Fruit fly (Drosophila melanogaster) whole organism, embryonic: ENCODE measurements around the gene Pisd.

Experiments used
- Atf6 ChIP-seq: fragments of 200-800 bp; sonication (Bioruptor generic); IDR thresholded peaks from 2 replicates; pipeline ENCODE4 v1.3.6; 2022; ENCODE audit warnings: missing biosample characterization, missing genetic modification characterization
- Awh ChIP-seq: fragments of 200-800 bp; sonication (Bioruptor generic); IDR thresholded peaks from 2 replicates; pipeline ENCODE4, ENCODE4 v1.3.6; 2022; ENCODE audit warnings: missing biosample characterization, missing genetic modification characterization
- CG1024 ChIP-seq: fragments of 200-800 bp; sonication (Bioruptor generic); IDR thresholded peaks from 2 replicates; pipeline ENCODE4 v1.3.6; 2022; ENCODE audit warnings: missing biosample characterization, missing genetic modification characterization
- CG11456 ChIP-seq: fragments of 200-800 bp; sonication (Bioruptor generic); IDR thresholded peaks from 3 replicates; pipeline ENCODE4 v1.3.6; 2022; ENCODE audit warnings: missing biosample characterization, missing genetic modification characterization
- CG14710 ChIP-seq: fragments of 200-800 bp; sonication (Bioruptor generic); optimal IDR thresholded peaks from 3 replicates; lab custom pipeline; 2019; ENCODE audit warnings: missing biosample characterization, mild to moderate bottlenecking, missing genetic modification characterization, moderate library complexity
- CG14965 ChIP-seq: fragments of 200-800 bp; sonication (Bioruptor generic); optimal IDR thresholded peaks from 2 replicates; lab custom pipeline; 2016; ENCODE audit warnings: missing biosample characterization, missing genetic modification characterization, borderline replicate concordance
- CG15601 ChIP-seq: fragments of 200-800 bp; sonication (Bioruptor generic); optimal IDR thresholded peaks from 3 replicates; lab custom pipeline; 2019; ENCODE audit warnings: missing biosample characterization, mild to moderate bottlenecking, missing genetic modification characterization, moderate library complexity
- CG16815 ChIP-seq: fragments of 200-800 bp; sonication (Bioruptor generic); optimal IDR thresholded peaks from 3 replicates; lab custom pipeline; 2017; ENCODE audit warnings: missing biosample characterization, mild to moderate bottlenecking, missing genetic modification characterization
- CG2129 ChIP-seq: fragments of 200-800 bp; sonication (Bioruptor generic); IDR thresholded peaks from 2 replicates; pipeline ENCODE4 v1.3.6; 2022; ENCODE audit warnings: missing biosample characterization, missing genetic modification characterization; ENCODE audit not compliant: partially characterized antibody
- CG30403 ChIP-seq: fragments of 200-800 bp; sonication (Bioruptor generic); optimal IDR thresholded peaks from 3 replicates; lab custom pipeline; 2016; ENCODE audit warnings: missing biosample characterization, missing genetic modification characterization
- CG3281 ChIP-seq: fragments of 200-800 bp; sonication (Bioruptor generic); optimal IDR thresholded peaks from 3 replicates; lab custom pipeline; 2017; ENCODE audit warnings: missing biosample characterization, mild to moderate bottlenecking, missing genetic modification characterization
- CG4328 ChIP-seq: fragments of 200-800 bp; sonication (Bioruptor generic); optimal IDR thresholded peaks from 3 replicates; lab custom pipeline; 2017; ENCODE audit warnings: missing biosample characterization, missing genetic modification reagents, missing genetic modification characterization
- CG4707 ChIP-seq: fragments of 200-800 bp; sonication (Bioruptor generic); optimal IDR thresholded peaks from 2 replicates; lab custom pipeline; 2018; ENCODE audit warnings: missing biosample characterization, mild to moderate bottlenecking, missing genetic modification characterization, moderate library complexity
- CG5245 ChIP-seq: fragments of 200-800 bp; sonication (Bioruptor generic); optimal IDR thresholded peaks from 3 replicates; lab custom pipeline; 2016; ENCODE audit warnings: missing biosample characterization, missing genetic modification characterization
- CG6765 ChIP-seq: fragments of 200-800 bp; sonication (Bioruptor generic); optimal IDR thresholded peaks from 3 replicates; lab custom pipeline; 2017; ENCODE audit warnings: missing biosample characterization, mild to moderate bottlenecking, missing genetic modification characterization
- CG7357 ChIP-seq: fragments of 200-800 bp; sonication (Bioruptor generic); IDR thresholded peaks from 3 replicates; pipeline ENCODE4 v1.3.6; 2022; ENCODE audit warnings: missing biosample characterization, missing genetic modification characterization
- CG8089 ChIP-seq: fragments of 200-800 bp; sonication (Bioruptor generic); optimal IDR thresholded peaks from 3 replicates; lab custom pipeline; 2016; ENCODE audit warnings: missing biosample characterization, missing genetic modification characterization
- CG9797 ChIP-seq: fragments of 200-800 bp; sonication (Bioruptor generic); optimal IDR thresholded peaks from 3 replicates; lab custom pipeline; 2018; ENCODE audit warnings: missing biosample characterization, mild to moderate bottlenecking, missing genetic modification characterization
- Camta ChIP-seq: fragments of 200-800 bp; sonication (Bioruptor generic); optimal IDR thresholded peaks from 2 replicates; lab custom pipeline; 2016; ENCODE audit warnings: missing biosample characterization, missing genetic modification characterization
- CoRest ChIP-seq: fragments of 200-800 bp; sonication (Bioruptor generic); optimal IDR thresholded peaks from 3 replicates; lab custom pipeline; 2018; ENCODE audit warnings: missing biosample characterization, mild to moderate bottlenecking, missing genetic modification characterization, moderate library complexity
- Dek ChIP-seq: fragments of 200-800 bp; sonication (Bioruptor generic); optimal IDR thresholded peaks from 3 replicates; lab custom pipeline; 2019; ENCODE audit warnings: missing biosample characterization, mild to moderate bottlenecking, missing genetic modification characterization, moderate library complexity
- Doc2 ChIP-seq: fragments of 200-800 bp; sonication (Bioruptor generic); IDR thresholded peaks from 2 replicates; pipeline ENCODE4 v1.3.6; 2022; ENCODE audit warnings: missing biosample characterization, missing genetic modification characterization
- Drgx ChIP-seq: fragments of 200-800 bp; sonication (Bioruptor generic); IDR thresholded peaks from 2 replicates; pipeline ENCODE4 v1.3.6; 2022; ENCODE audit warnings: missing biosample characterization, missing genetic modification characterization
- Fer1 ChIP-seq: fragments of 200-800 bp; sonication (Bioruptor generic); optimal IDR thresholded peaks from 2 replicates; lab custom pipeline; 2017; ENCODE audit warnings: missing biosample characterization, mild to moderate bottlenecking, missing genetic modification characterization
- GATAe ChIP-seq: fragments of 200-800 bp; sonication (Bioruptor generic); conservative IDR thresholded peaks from 2 replicates; pipeline ENCODE4 v1.3.6; 2022; ENCODE audit warnings: missing biosample characterization, missing genetic modification characterization
- HHEX ChIP-seq: fragments of 200-800 bp; sonication (Bioruptor generic); optimal IDR thresholded peaks from 3 replicates; lab custom pipeline; 2017; ENCODE audit warnings: missing biosample characterization, mild to moderate bottlenecking, missing genetic modification characterization, missing genetic modification reagents
- Hr3 ChIP-seq: fragments of 200-800 bp; sonication (Bioruptor generic); optimal IDR thresholded peaks from 3 replicates; lab custom pipeline; 2016; ENCODE audit warnings: missing biosample characterization, missing genetic modification characterization
- MBD-R2 ChIP-seq: fragments of 200-800 bp; sonication (Bioruptor generic); IDR thresholded peaks from 2 replicates; pipeline ENCODE4 v1.3.6; 2022; ENCODE audit warnings: missing biosample characterization, missing genetic modification characterization
- Poxn ChIP-seq: fragments of 200-800 bp; sonication (Bioruptor generic); IDR thresholded peaks from 2 replicates; pipeline ENCODE4 v1.3.6; 2022; ENCODE audit warnings: missing biosample characterization, missing genetic modification characterization
- Ravus ChIP-seq: fragments of 200-800 bp; sonication (Bioruptor generic); IDR thresholded peaks from 2 replicates; pipeline ENCODE4 v1.3.6; 2022; ENCODE audit warnings: missing biosample characterization, missing genetic modification characterization
- Xbp1 ChIP-seq: fragments of 200-800 bp; sonication (Bioruptor generic); optimal IDR thresholded peaks from 3 replicates; lab custom pipeline; 2016; ENCODE audit warnings: missing biosample characterization, mild to moderate bottlenecking, missing genetic modification characterization
- ap ChIP-seq: fragments of 200-800 bp; sonication (Bioruptor generic); IDR thresholded peaks from 2 replicates; pipeline ENCODE4 v1.3.6; 2022; ENCODE audit warnings: missing biosample characterization, missing genetic modification characterization
- ase ChIP-seq: fragments of 200-800 bp; sonication (Bioruptor generic); IDR thresholded peaks from 3 replicates; pipeline ENCODE4 v1.3.6; 2022; ENCODE audit warnings: missing biosample characterization, missing genetic modification characterization
- cad ChIP-seq: fragments of >200 bp; optimal IDR thresholded peaks from 2 replicates; lab custom pipeline; 2017; ENCODE audit warnings: missing biosample characterization, missing genetic modification characterization
- dysf ChIP-seq: fragments of 200-800 bp; sonication (Bioruptor generic); IDR thresholded peaks from 3 replicates; pipeline ENCODE4 v1.3.6; 2022; ENCODE audit warnings: missing biosample characterization, missing genetic modification characterization
- ems ChIP-seq: fragments of 200-800 bp; sonication (Bioruptor generic); optimal IDR thresholded peaks from 3 replicates; lab custom pipeline; 2016; ENCODE audit warnings: missing biosample characterization, missing genetic modification characterization
- ftz-f1 ChIP-seq: fragments of 200-800 bp; sonication (Bioruptor generic); optimal IDR thresholded peaks from 2 replicates; lab custom pipeline; 2016; ENCODE audit warnings: missing biosample characterization, missing genetic modification characterization
- gcm ChIP-seq: fragments of 200-800 bp; sonication (Bioruptor generic); optimal IDR thresholded peaks from 2 replicates; lab custom pipeline; 2019; ENCODE audit warnings: missing biosample characterization, mild to moderate bottlenecking, missing genetic modification characterization, moderate library complexity
- gro ChIP-seq: fragments of 200-800 bp; sonication (Bioruptor generic); optimal IDR thresholded peaks from 2 replicates; lab custom pipeline; 2016; ENCODE audit warnings: missing biosample characterization, missing genetic modification characterization
- ind ChIP-seq: fragments of 200-800 bp; sonication (Bioruptor generic); optimal IDR thresholded peaks from 3 replicates; lab custom pipeline; 2016; ENCODE audit warnings: missing biosample characterization, missing genetic modification characterization
- inv ChIP-seq: fragments of 200-800 bp; sonication (Bioruptor generic); IDR thresholded peaks from 2 replicates; pipeline ENCODE4 v1.3.6; 2022; ENCODE audit warnings: missing biosample characterization, missing genetic modification characterization; ENCODE audit not compliant: partially characterized antibody
- lola ChIP-seq, 3 experiments: fragments of >200 bp in 2 of 3; fragments of 200-800 bp in 1 of 3; sonication (Bioruptor generic) in 1 of 3; optimal IDR thresholded peaks; 2 replicates each; lab custom pipeline; 2017 to 2019; ENCODE audit warnings: missing biosample characterization in 3 of 3, missing genetic modification characterization in 3 of 3, mild to moderate bottlenecking in 1 of 3, moderate library complexity in 1 of 3
- mirr ChIP-seq: fragments of 200-800 bp; sonication (Bioruptor generic); optimal IDR thresholded peaks from 3 replicates; lab custom pipeline; 2018; ENCODE audit warnings: missing biosample characterization, mild to moderate bottlenecking, missing genetic modification characterization
- pzg ChIP-seq: fragments of 200-800 bp; sonication (Bioruptor generic); optimal IDR thresholded peaks from 3 replicates; lab custom pipeline; 2018; ENCODE audit warnings: missing biosample characterization, mild to moderate bottlenecking, missing genetic modification characterization, moderate library complexity
- ro ChIP-seq: fragments of 200-800 bp; sonication (Bioruptor generic); IDR thresholded peaks from 2 replicates; pipeline ENCODE4 v1.3.6; 2022; ENCODE audit warnings: missing biosample characterization, missing genetic modification characterization
- so ChIP-seq: fragments of 200-800 bp; sonication (Bioruptor generic); IDR thresholded peaks from 3 replicates; pipeline ENCODE4 v1.3.6; 2022; ENCODE audit warnings: missing biosample characterization, missing genetic modification characterization
- ssp ChIP-seq: fragments of 200-800 bp; sonication (Bioruptor generic); IDR thresholded peaks from 2 replicates; pipeline ENCODE4 v1.3.6; 2022; ENCODE audit warnings: missing biosample characterization, missing genetic modification characterization
- stwl ChIP-seq: fragments of 200-800 bp; sonication (Bioruptor generic); optimal IDR thresholded peaks from 3 replicates; lab custom pipeline; 2018; ENCODE audit warnings: missing biosample characterization, mild to moderate bottlenecking, missing genetic modification characterization, moderate library complexity
- tio ChIP-seq: fragments of 200-800 bp; sonication (Bioruptor generic); optimal IDR thresholded peaks from 2 replicates; lab custom pipeline; 2017; ENCODE audit warnings: missing biosample characterization, missing genetic modification characterization, inconsistent platforms
- vnd ChIP-seq: fragments of 200-800 bp; sonication (Bioruptor generic); IDR thresholded peaks from 3 replicates; pipeline ENCODE4 v1.3.6; 2022; ENCODE audit warnings: missing biosample characterization, missing genetic modification characterization; ENCODE audit not compliant: partially characterized antibody

Pisd gene

dm6 chr3R:24051459-24052165 is 1.0 kb downstream of the Pisd start (continued):
- no peak for TF ChIP-seq Doc2
- TF ChIP-seq Awh: no peak
- TF ChIP-seq lola (GFP tag; optimal IDR thresholded peaks at IDR 0.05; lab: Kevin White, UChicago): no peak
- TF ChIP-seq Camta (GFP tag; lab: Kevin White, UChicago): no peak
- no peak for TF ChIP-seq so (GFP tag; lab: Robert Waterston, UW)
- TF ChIP-seq CG16815: no peak
- no peak for TF ChIP-seq mirr (GFP tag; lab: Kevin White, UChicago)
- no peak for TF ChIP-seq Atf6 (GFP tag; lab: Robert Waterston, UW)
- peak; percentile 42; the same call in 1 of the 3 replicates for TF ChIP-seq dysf
- TF ChIP-seq Xbp1: no peak
- no peak for TF ChIP-seq CG15601 (tag; lab: Kevin White, UChicago)
- no peak for TF ChIP-seq CG4707 (GFP tag; lab: Kevin White, UChicago)
- 0 out of 2 replicates have a peak, but pooled peaks have one; percentile 19 for TF ChIP-seq CG1024 (GFP tag; lab: Robert Waterston, UW)
- peak; percentile 32; the same call in 1 of the 2 replicates for TF ChIP-seq MBD-R2 (GFP tag; lab: Robert Waterston, UW)
- TF ChIP-seq cad (GFP tag; lab: Kevin White, UChicago): no peak
- no peak for TF ChIP-seq vnd (GFP tag; lab: Robert Waterston, UW)
- no peak for TF ChIP-seq CG7357 (GFP tag; lab: Robert Waterston, UW)
- no peak for TF ChIP-seq Dek
- TF ChIP-seq CG5245: no peak
- TF ChIP-seq Ravus: no peak
- no peak for TF ChIP-seq HHEX
- no peak for TF ChIP-seq GATAe (GFP tag; lab: Robert Waterston, UW)
- TF ChIP-seq ssp (GFP tag; lab: Robert Waterston, UW): no peak
- no peak for TF ChIP-seq Drgx (GFP tag; lab: Robert Waterston, UW)
- no peak for TF ChIP-seq ems (GFP tag; lab: Kevin White, UChicago)
- TF ChIP-seq ftz-f1 (GFP tag; lab: Kevin White, UChicago): peak; percentile 13
- peak; percentile 9 for TF ChIP-seq gro
- no peak for TF ChIP-seq ase (GFP tag; lab: Robert Waterston, UW)
- no peak for TF ChIP-seq ind (GFP tag; lab: Kevin White, UChicago)
- TF ChIP-seq gcm: no peak
- TF ChIP-seq pzg (GFP tag; lab: Kevin White, UChicago): peak; percentile 25
- TF ChIP-seq CG2129 (GFP tag; lab: Robert Waterston, UW): no peak
- TF ChIP-seq CG14965: no peak
- no peak for TF ChIP-seq CG14710 (tag; lab: Kevin White, UChicago)
- no peak for TF ChIP-seq CoRest (tag; lab: Kevin White, UChicago)
- TF ChIP-seq tio (GFP tag; lab: Kevin White, UChicago): no peak
- TF ChIP-seq CG11456: peak; percentile 56; the same call in 1 of the 3 replicates
- peak; percentile 10 for TF ChIP-seq CG3281 (GFP tag; lab: Kevin White, UChicago)
- TF ChIP-seq Fer1: peak; percentile 63
- no peak for TF ChIP-seq CG6765
- TF ChIP-seq inv: no peak
- TF ChIP-seq Hr3 (GFP tag; lab: Kevin White, UChicago): no peak
- TF ChIP-seq CG8089: no peak
- no peak for TF ChIP-seq stwl (tag; lab: Kevin White, UChicago)
- no peak for TF ChIP-seq CG30403 (GFP tag; lab: Kevin White, UChicago)
- TF ChIP-seq ap: no peak
- no peak for TF ChIP-seq ro (GFP tag; lab: Robert Waterston, UW)
- no peak for TF ChIP-seq CG9797
- no peak for TF ChIP-seq CG4328 (GFP tag; lab: Kevin White, UChicago)
- TF ChIP-seq Poxn: no peak
